Worm (Caenorhabditis elegans) whole organism, L4 larva: ENCODE measurements around the gene F44G4.1.

ENCODE experiments used
- F44E2.7 ChIP-seq: fragments of 200-800 bp; sonication (Bioruptor generic); IDR thresholded peaks from 2 replicates; pipeline ENCODE4 v2.1.2; 2022; ENCODE audit warnings: missing genetic modification characterization, missing compliant biosample characterization
- Y5F2A.4 ChIP-seq: fragments of 200-800 bp; sonication (Bioruptor generic); optimal IDR thresholded peaks from 2 replicates; lab custom pipeline; 2018; ENCODE audit warnings: mild to moderate bottlenecking, missing genetic modification characterization, missing compliant biosample characterization
- aha-1 ChIP-seq: fragments of 150-350 bp; peaks from one replicate; lab custom pipeline; 2014; ENCODE audit warnings: missing biosample characterization, missing genetic modification characterization
- aly-2 ChIP-seq: sonication (generic microtip); optimal IDR thresholded peaks from 2 replicates; lab custom pipeline; 2018; ENCODE audit warnings: missing biosample characterization, missing genetic modification characterization
- attf-4 ChIP-seq: sonication (generic microtip); optimal IDR thresholded peaks from 3 replicates; lab custom pipeline; 2017; ENCODE audit warnings: missing biosample characterization, missing genetic modification characterization
- ceh-20 ChIP-seq: fragments of 200-800 bp; sonication (Bioruptor generic); IDR thresholded peaks from 2 replicates; pipeline ENCODE4 v1.3.6; 2022; ENCODE audit warnings: missing genetic modification reagents, missing genetic modification characterization, missing compliant biosample characterization
- ceh-28 ChIP-seq: fragments of 150-350 bp; optimal IDR thresholded peaks from 2 replicates; lab custom pipeline; 2014; ENCODE audit warnings: missing biosample characterization, missing genetic modification reagents, missing genetic modification characterization
- ctbp-1 ChIP-seq: fragments of 200-800 bp; sonication (Bioruptor generic); IDR thresholded peaks from 2 replicates; pipeline ENCODE4 v1.3.6; 2022; ENCODE audit warnings: missing genetic modification reagents, missing genetic modification characterization, missing compliant biosample characterization
- daf-8 ChIP-seq: fragments of 200-800 bp; sonication (Bioruptor generic); IDR thresholded peaks from 2 replicates; pipeline ENCODE4 v1.3.6; 2022; ENCODE audit warnings: missing genetic modification characterization, missing compliant biosample characterization
- dmd-6 ChIP-seq: fragments of 200-800 bp; sonication (Bioruptor generic); IDR thresholded peaks from 2 replicates; pipeline ENCODE4 v1.3.6; 2022; ENCODE audit warnings: missing genetic modification reagents, missing genetic modification characterization, missing compliant biosample characterization
- dmd-9 ChIP-seq: fragments of 200-800 bp; sonication (Bioruptor generic); IDR thresholded peaks from 2 replicates; pipeline ENCODE4 v1.3.6; 2022; ENCODE audit warnings: missing genetic modification reagents, missing genetic modification characterization, missing compliant biosample characterization
- egl-43 ChIP-seq: fragments of 200-800 bp; sonication (Bioruptor generic); IDR thresholded peaks from 2 replicates; pipeline ENCODE4 v1.3.6; 2022; ENCODE audit warnings: missing genetic modification reagents, missing genetic modification characterization, missing compliant biosample characterization
- fkh-10 ChIP-seq: fragments of 150-350 bp; optimal IDR thresholded peaks from 2 replicates; lab custom pipeline; 2014; ENCODE audit warnings: missing biosample characterization, missing genetic modification reagents, missing genetic modification characterization
- fos-1 ChIP-seq: fragments of 150-350 bp; optimal IDR thresholded peaks from 2 replicates; lab custom pipeline; 2014; ENCODE audit warnings: missing biosample characterization, missing genetic modification characterization
- hif-1 ChIP-seq, 2 experiments: sonication (generic microtip); optimal IDR thresholded peaks; 2 replicates each; lab custom pipeline; 2016 to 2017; ENCODE audit warnings: missing compliant biosample characterization in 2 of 2, missing genetic modification characterization in 2 of 2, missing genetic modification reagents in 2 of 2, missing genotype in 2 of 2, mild to moderate bottlenecking in 1 of 2
- hlh-11 ChIP-seq: fragments of 200-800 bp; sonication (Bioruptor generic); optimal IDR thresholded peaks from 2 replicates; lab custom pipeline; 2018; ENCODE audit warnings: mild to moderate bottlenecking, missing genetic modification characterization, missing compliant biosample characterization
- hlh-30 ChIP-seq: sonication (generic microtip); optimal IDR thresholded peaks from 2 replicates; lab custom pipeline; 2017; ENCODE audit warnings: antibody characterized with exemption, mild to moderate bottlenecking, missing genetic modification characterization, missing compliant biosample characterization; ENCODE audit not compliant: insufficient read depth
- hmg-1.1 ChIP-seq: fragments of 200-800 bp; sonication (Bioruptor generic); IDR thresholded peaks from 2 replicates; pipeline ENCODE4 v1.3.6; 2022; ENCODE audit warnings: missing genetic modification reagents, missing genetic modification characterization, missing compliant biosample characterization
- lin-13 ChIP-seq: fragments of 150-350 bp; optimal IDR thresholded peaks from 2 replicates; lab custom pipeline; 2014; ENCODE audit warnings: missing biosample characterization, missing genetic modification reagents, missing genetic modification characterization
- lin-15B ChIP-seq: fragments of 150-350 bp; sonication (generic microtip); optimal IDR thresholded peaks from 3 replicates; lab custom pipeline; 2014; ENCODE audit warnings: missing biosample characterization, missing genetic modification characterization
- lin-29 ChIP-seq: fragments of 200-800 bp; sonication (Bioruptor generic); IDR thresholded peaks from 2 replicates; pipeline ENCODE4 v1.3.6; 2022; ENCODE audit warnings: missing genetic modification reagents, missing genetic modification characterization, missing compliant biosample characterization
- lsy-2 ChIP-seq, 2 experiments: fragments of 150-350 bp in 1 of 2; sonication (generic microtip) in 1 of 2; optimal IDR thresholded peaks; 2 replicates each; lab custom pipeline; 2014 to 2017; ENCODE audit warnings: missing biosample characterization in 2 of 2, missing genetic modification characterization in 2 of 2
- madf-5 ChIP-seq, 2 experiments: fragments of 200-800 bp; sonication (Bioruptor generic); IDR thresholded peaks; 2 replicates each; pipeline ENCODE4 v1.3.6; 2022; ENCODE audit warnings: missing compliant biosample characterization in 2 of 2, missing genetic modification characterization in 2 of 2
- mdl-1 ChIP-seq, 2 experiments: fragments of 150-350 bp in 1 of 2; sonication (generic microtip) in 1 of 2; optimal IDR thresholded peaks; 2 replicates each; lab custom pipeline; 2014 to 2017; ENCODE audit warnings: missing biosample characterization in 2 of 2, missing genetic modification characterization in 2 of 2
- mep-1 ChIP-seq: fragments of 150-350 bp; sonication (generic microtip); optimal IDR thresholded peaks from 3 replicates; lab custom pipeline; 2014; ENCODE audit warnings: missing biosample characterization, missing genetic modification characterization
- mes-2 ChIP-seq: sonication (generic microtip); optimal IDR thresholded peaks from 2 replicates; lab custom pipeline; 2016; ENCODE audit warnings: missing genotype, mild to moderate bottlenecking, missing genetic modification characterization, missing compliant biosample characterization; ENCODE audit not compliant: poor library complexity, severe bottlenecking
- mxl-3 ChIP-seq: fragments of 200-800 bp; sonication (Bioruptor generic); optimal IDR thresholded peaks from 2 replicates; lab custom pipeline; 2018; ENCODE audit warnings: mild to moderate bottlenecking, missing genetic modification characterization, missing compliant biosample characterization
- nhr-102 ChIP-seq: sonication (generic microtip); optimal IDR thresholded peaks from 2 replicates; lab custom pipeline; 2016; ENCODE audit warnings: mild to moderate bottlenecking, missing genetic modification characterization, moderate library complexity, missing compliant biosample characterization
- nhr-11 ChIP-seq: fragments of 150-350 bp; optimal IDR thresholded peaks from 2 replicates; lab custom pipeline; 2014; ENCODE audit warnings: missing biosample characterization, missing genetic modification characterization
- nhr-41 ChIP-seq: fragments of 200-800 bp; sonication (Bioruptor generic); IDR thresholded peaks from 2 replicates; pipeline ENCODE4 v1.3.6; 2022; ENCODE audit warnings: missing genetic modification reagents, missing genetic modification characterization, missing compliant biosample characterization
- nhr-6 ChIP-seq: fragments of 150-350 bp; optimal IDR thresholded peaks from 2 replicates; lab custom pipeline; 2014; ENCODE audit warnings: missing biosample characterization, missing genetic modification characterization
- nhr-77 ChIP-seq: fragments of 150-350 bp; optimal IDR thresholded peaks from 2 replicates; lab custom pipeline; 2014; ENCODE audit warnings: missing biosample characterization, missing genetic modification characterization
- pha-4 ChIP-seq, 2 experiments: fragments of 150-350 bp in 1 of 2; fragments of 200-800 bp in 1 of 2; sonication (Bioruptor generic) in 1 of 2; IDR thresholded peaks in 1 of 2; optimal IDR thresholded peaks in 1 of 2; 2 replicates each; pipeline versions ENCODE4 v1.3.6 to Lab custom; 2014 to 2022; ENCODE audit warnings: missing genetic modification characterization in 2 of 2, missing genetic modification reagents in 2 of 2, missing biosample characterization in 1 of 2, missing compliant biosample characterization in 1 of 2
- pqm-1 ChIP-seq: sonication (generic microtip); optimal IDR thresholded peaks from 2 replicates; lab custom pipeline; 2017; ENCODE audit warnings: missing biosample characterization, missing genetic modification characterization
- rbr-2 ChIP-seq: sonication (generic microtip); optimal IDR thresholded peaks from 2 replicates; lab custom pipeline; 2016; ENCODE audit warnings: missing genotype, missing genetic modification characterization, missing compliant biosample characterization
- sdz-12 ChIP-seq: fragments of 200-800 bp; sonication (Bioruptor generic); optimal IDR thresholded peaks from 2 replicates; lab custom pipeline; 2018; ENCODE audit warnings: mild to moderate bottlenecking, missing genetic modification characterization, missing compliant biosample characterization
- set-16 ChIP-seq: fragments of 200-800 bp; sonication (Bioruptor generic); IDR thresholded peaks from 2 replicates; pipeline ENCODE4 v1.3.6; 2022; ENCODE audit warnings: missing genetic modification reagents, missing genetic modification characterization, missing compliant biosample characterization
- skn-1 ChIP-seq: fragments of 150-350 bp; optimal IDR thresholded peaks from 2 replicates; lab custom pipeline; 2014; ENCODE audit warnings: missing biosample characterization, missing genetic modification characterization
- snpc-4 ChIP-seq: fragments of 150-350 bp; optimal IDR thresholded peaks from 2 replicates; lab custom pipeline; 2014; ENCODE audit warnings: missing biosample characterization, missing genetic modification characterization
- spr-1 ChIP-seq: sonication (generic microtip); optimal IDR thresholded peaks from 2 replicates; lab custom pipeline; 2016; ENCODE audit warnings: mild to moderate bottlenecking, missing genetic modification characterization, missing compliant biosample characterization
- unc-62 ChIP-seq, 3 experiments: fragments of 150-350 bp in 1 of 3; sonication (generic microtip); optimal IDR thresholded peaks in 2 of 3; peaks in 1 of 3; 1 replicate in 1 of 3; 2 replicates in 2 of 3; lab custom pipeline; 2014 to 2017; ENCODE audit warnings: missing biosample characterization in 3 of 3, missing genetic modification characterization in 3 of 3, missing genetic modification reagents in 3 of 3, missing genotype in 1 of 3
- zag-1 ChIP-seq: fragments of 150-350 bp; optimal IDR thresholded peaks from 2 replicates; lab custom pipeline; 2014; ENCODE audit warnings: missing biosample characterization, missing genetic modification characterization
- zfp-2 ChIP-seq: sonication (generic microtip); optimal IDR thresholded peaks from 2 replicates; lab custom pipeline; 2016; ENCODE audit warnings: mild to moderate bottlenecking, missing genetic modification characterization, missing compliant biosample characterization
- ztf-11 ChIP-seq: fragments of 150-350 bp; optimal IDR thresholded peaks from 2 replicates; lab custom pipeline; 2014; ENCODE audit warnings: missing biosample characterization, missing genetic modification characterization
- ztf-7 ChIP-seq: fragments of 150-350 bp; optimal IDR thresholded peaks from 2 replicates; lab custom pipeline; 2014; ENCODE audit warnings: missing biosample characterization, missing genetic modification characterization

Gene F44G4.1

ce11 chrII:9009976-9010702 is 15.7 kb downstream of the F44G4.1 start:
- TF ChIP-seq nhr-41 (GFP tag; lab: Robert Waterston, UW) (no peak), egl-43 (GFP tag; lab: Robert Waterston, UW) (no peak), zfp-2 (tag; lab: Kevin White, UChicago) (no peak), nhr-11 (peak; percentile 39), mes-2 (no peak), unc-62 (GFP tag; optimal IDR thresholded peaks at IDR 0.05 in 1 of 2; lab: Kevin White, UChicago) (peak in 1 of 2 experiments; percentile 27), unc-62 (tag; optimal IDR thresholded peaks at IDR 0.05; lab: Kevin White, UChicago) (no peak), mxl-3 (GFP tag; lab: Kevin White, UChicago) (no peak), rbr-2 (peak; percentile 10)

ce11 chrII:9010708-9011107 is 16.3 kb downstream of the F44G4.1 start:
- TF ChIP-seq fos-1 (tag; lab: Kevin White, UChicago) (no peak), aha-1 (tag; lab: Kevin White, UChicago) (peak; percentile 65), ztf-11 (tag; lab: Kevin White, UChicago) (no peak), pqm-1 (tag; lab: Kevin White, UChicago) (no peak), lsy-2 (tag; optimal IDR thresholded peaks at IDR 0.05; lab: Kevin White, UChicago) (peak in 1 of 2 experiments; percentile 2), lin-29 (GFP tag; lab: Robert Waterston, UW) (no peak), ctbp-1 (GFP tag; lab: Robert Waterston, UW) (peak; percentile 57; the same call in 1 of the 2 replicates), unc-62 (GFP tag; optimal IDR thresholded peaks at IDR 0.05 in 1 of 2; lab: Kevin White, UChicago) (peak in 1 of 2 experiments; percentile 55), unc-62 (tag; optimal IDR thresholded peaks at IDR 0.05; lab: Kevin White, UChicago) (no peak), fkh-10 (GFP tag; lab: Kevin White, UChicago) (peak; percentile 9), pha-4 (GFP tag; IDR thresholded peaks at IDR 0.05; lab: Robert Waterston, UW) (no peak; the same call in 1 of the 2 replicates), pha-4 (tag; optimal IDR thresholded peaks at IDR 0.05; lab: Kevin White, UChicago) (no peak)

ce11 chrII:9013341-9013740 is 18.9 kb downstream of the F44G4.1 start:
- TF ChIP-seq skn-1 (tag; lab: Kevin White, UChicago) (no peak), nhr-102 (tag; lab: Kevin White, UChicago) (no peak), lin-13 (no peak), hif-1 (tag; optimal IDR thresholded peaks at IDR 0.05; lab: Kevin White, UChicago) (peak in 1 of 2 experiments; percentile 28), spr-1 (tag; lab: Kevin White, UChicago) (no peak), hlh-30 (tag; lab: Kevin White, UChicago) (peak; percentile 94), attf-4 (no peak), ctbp-1 (GFP tag; lab: Robert Waterston, UW) (0 out of 2 replicates have a peak, but pooled peaks have one; percentile 20), aly-2 (tag; lab: Kevin White, UChicago) (no peak), mep-1 (peak; percentile 36), ceh-20 (GFP tag; lab: Robert Waterston, UW) (0 out of 2 replicates have a peak, but pooled peaks have one; percentile 42), mxl-3 (GFP tag; lab: Kevin White, UChicago) (peak; percentile 65), ceh-28 (tag; lab: Kevin White, UChicago) (no peak), dmd-6 (peak; percentile 34), set-16 (GFP tag; lab: Robert Waterston, UW) (peak; percentile 72), daf-8 (no peak), F44E2.7 (no peak), nhr-77 (tag; lab: Kevin White, UChicago) (no peak), nhr-11 (peak; percentile 5), zag-1 (no peak), ztf-7 (no peak), lin-15B (no peak), mes-2 (peak; percentile 21), mdl-1 (tag; optimal IDR thresholded peaks at IDR 0.05; lab: Kevin White, UChicago) (peak in 1 of 2 experiments; percentile 54), hlh-11 (tag; lab: Kevin White, UChicago) (peak; percentile 63), snpc-4 (no peak), madf-5 (GFP tag; IDR thresholded peaks at IDR 0.05; lab: Robert Waterston, UW) (no peak), sdz-12 (GFP tag; lab: Kevin White, UChicago) (no peak), nhr-6 (no peak), dmd-9 (0 out of 2 replicates have a peak, but pooled peaks have one; percentile 19), Y5F2A.4 (GFP tag; lab: Kevin White, UChicago) (no peak), hmg-1.1 (peak; percentile 74)
